Worm (Caenorhabditis elegans) whole organism, dauer: Measurements from ENCODE around the gene F22E5.6.
"Not testable (repeated sequence)": the region's sequence is repeated elsewhere in the genome, so short reads cannot be mapped to it uniquely, and the experiment has no call there.

ENCODE experiments used
- unc-62 ChIP-seq: sonication (generic microtip); optimal IDR thresholded peaks from 2 replicates; lab custom pipeline; 2017; ENCODE audit warnings: missing biosample characterization, missing genetic modification reagents, missing genetic modification characterization

The F22E5.6 gene

DNA sequence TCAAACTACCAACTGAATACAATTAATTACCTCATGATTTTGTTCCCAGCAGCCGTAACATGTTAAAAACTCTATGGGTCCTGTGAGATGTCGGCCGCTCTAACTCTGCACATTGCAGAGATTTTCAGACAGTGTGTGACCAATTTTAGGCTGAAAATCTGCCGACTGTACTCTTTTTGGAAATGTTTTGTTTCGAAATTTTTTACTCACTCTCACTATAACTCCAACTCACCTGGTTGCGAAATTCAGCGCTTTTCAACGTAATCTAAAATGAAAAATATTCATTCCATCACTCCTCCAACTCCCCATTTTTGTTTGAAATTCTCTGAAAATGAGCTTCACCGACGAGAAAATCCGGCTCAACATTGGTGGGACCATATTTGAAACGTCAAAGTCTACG is at the start of gene F22E5.6, which contains the start of gene F22E5.13:
Gene F22E5.6, plus strand, starts transcription at position 297 of the 400 bp plus-strand sequence.
Gene F22E5.13, minus strand, starts transcription at position 101 of the 400 bp plus-strand sequence.
- no peak for TF ChIP-seq unc-62 (GFP tag; lab: Kevin White, UChicago)

DNA sequence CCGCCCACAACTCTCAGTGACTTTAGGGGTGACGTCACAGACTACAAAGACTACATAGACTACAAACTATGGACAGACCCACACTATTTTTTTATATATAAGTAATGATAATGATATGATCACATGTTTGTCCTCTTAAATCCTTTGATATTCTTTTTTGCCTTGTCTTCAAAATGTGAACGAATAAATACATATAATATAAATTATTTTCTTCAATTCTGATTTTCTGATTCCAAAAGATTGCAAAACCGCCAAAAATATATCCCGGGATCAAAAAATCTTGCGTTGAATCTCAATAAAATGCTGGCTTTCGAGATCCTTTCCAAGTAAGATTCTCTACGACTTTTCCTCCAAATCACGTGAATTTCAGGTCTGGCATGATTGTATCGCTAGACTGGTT is 49.5 kb upstream of the F22E5.6 start, which contains the start of gene F33H12.1:
Gene F33H12.1, plus strand, starts transcription at position 301 of the 400 bp plus-strand sequence.
- TF ChIP-seq unc-62 (GFP tag; lab: Kevin White, UChicago) = not testable (repeated sequence)

DNA sequence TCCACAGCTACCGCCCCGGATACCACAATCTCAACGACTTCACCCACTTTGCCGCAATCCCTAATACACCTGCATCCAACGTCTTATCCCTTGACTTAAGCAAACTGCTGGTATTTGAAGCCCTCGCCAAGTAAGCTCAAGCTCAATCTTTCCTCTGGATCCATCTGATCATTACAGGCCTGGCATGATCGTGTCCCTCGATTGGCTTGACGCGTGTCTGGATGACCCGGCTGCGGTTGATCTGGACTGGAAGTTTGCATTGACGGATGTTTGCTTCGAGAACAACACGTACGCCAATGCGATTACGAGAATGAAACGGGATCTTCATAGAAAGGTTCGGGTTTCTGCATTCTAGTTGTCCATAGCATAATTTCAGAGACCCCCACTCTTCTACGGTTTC is 48.7 kb upstream of the F22E5.6 start:
- TF ChIP-seq unc-62 (GFP tag; lab: Kevin White, UChicago) = no peak

DNA sequence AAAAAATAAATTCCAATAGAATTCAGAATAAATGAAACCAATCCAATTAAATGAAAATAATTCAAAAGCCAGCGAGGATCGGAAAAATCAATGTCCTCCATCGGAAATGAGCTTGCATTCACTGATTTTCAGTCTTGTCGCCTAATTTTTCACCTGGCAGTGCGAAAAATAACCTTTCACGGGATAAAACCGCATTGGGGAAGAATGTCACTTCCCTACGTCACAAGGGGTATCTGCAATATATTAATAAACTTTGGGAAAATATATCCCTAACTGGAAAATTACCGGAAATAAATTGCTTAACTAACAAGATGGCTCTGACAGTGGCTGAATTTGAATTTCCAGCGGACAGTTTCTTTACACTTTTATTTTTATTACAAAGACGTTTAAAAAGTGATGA is 44.3 kb upstream of the F22E5.6 start, which contains the start of gene sri-77:
Gene sri-77, minus strand, starts transcription at position 101 of the 400 bp plus-strand sequence.
- TF ChIP-seq unc-62 (GFP tag; lab: Kevin White, UChicago) = no peak

DNA sequence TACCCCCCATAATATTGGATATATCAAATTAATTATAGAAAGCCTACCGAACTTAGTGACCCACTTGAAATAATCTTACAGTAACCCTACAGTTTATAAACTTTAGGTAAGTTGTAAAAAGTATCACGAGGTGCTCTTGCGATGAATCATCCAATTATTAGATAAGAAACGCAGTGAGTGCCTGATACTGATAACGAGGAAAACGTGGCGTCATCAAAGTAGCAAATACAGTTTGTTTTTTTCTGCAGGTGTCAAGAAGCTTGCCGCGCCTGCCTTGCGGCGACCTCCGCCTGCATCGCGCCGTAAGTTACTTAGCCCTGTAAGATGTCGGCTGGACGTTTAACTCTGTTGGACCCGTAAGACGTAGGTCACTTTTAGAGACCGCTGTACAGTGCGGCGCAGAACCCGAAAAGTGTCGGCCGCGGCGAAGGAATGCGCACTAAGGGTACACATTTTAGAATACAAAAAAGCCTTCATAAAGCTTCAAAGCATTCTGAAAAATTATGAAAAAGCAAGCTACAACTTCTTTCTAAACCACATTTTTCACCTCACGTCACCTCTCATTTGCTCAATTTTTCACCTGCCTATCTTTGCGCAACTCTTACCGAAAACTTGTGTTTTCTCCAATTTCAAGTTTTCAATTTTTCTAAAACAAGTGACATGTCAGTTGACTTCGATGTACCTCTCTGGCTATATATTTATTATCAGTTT is 39.3 kb upstream of the F22E5.6 start, which contains the start of gene sri-38:
Gene sri-38, plus strand, starts transcription at position 661 of the 711 bp plus-strand sequence.
- no peak for TF ChIP-seq unc-62 (GFP tag; lab: Kevin White, UChicago)

DNA sequence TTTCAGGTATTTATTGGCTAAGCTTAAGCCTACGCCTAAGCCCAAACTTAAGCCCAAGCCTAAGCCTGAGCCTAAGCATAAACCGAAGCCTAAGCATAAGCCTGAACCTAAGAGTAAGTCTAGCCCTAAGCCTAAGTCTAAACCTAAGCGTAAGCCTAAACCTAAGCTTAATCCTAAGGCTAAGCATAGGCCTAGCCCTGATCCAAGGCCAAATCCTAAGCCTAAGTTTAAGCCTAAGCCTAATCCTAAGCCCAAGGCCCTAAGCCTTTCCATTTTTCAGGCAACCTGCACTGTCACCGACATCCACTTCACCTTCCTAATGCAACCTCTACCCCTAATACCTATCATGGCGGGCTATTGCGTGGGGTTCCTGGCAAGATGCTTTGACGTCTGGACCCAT is 38.6 kb upstream of the F22E5.6 start:
- TF ChIP-seq unc-62 (GFP tag; lab: Kevin White, UChicago) = no peak

DNA sequence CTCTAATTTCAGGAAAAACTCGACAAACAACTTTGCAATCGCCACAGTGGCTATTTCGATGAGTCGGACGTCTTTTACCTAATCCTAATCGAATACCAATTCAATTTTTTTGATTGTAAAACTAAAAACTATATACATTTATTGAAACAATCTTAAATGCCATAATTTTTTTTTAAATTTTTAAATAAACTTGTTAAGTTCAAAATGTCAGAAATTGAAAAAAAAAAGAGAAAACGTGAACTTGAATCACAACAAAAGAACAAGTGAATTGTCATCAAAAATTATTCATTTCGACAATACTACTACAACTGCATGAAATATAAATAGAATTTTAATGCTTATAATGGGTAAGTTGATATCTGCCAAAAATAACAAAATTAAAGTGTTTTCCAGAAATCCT is 37.4 kb upstream of the F22E5.6 start, which contains the start of gene D2062.13:
Gene D2062.13, plus strand, starts transcription at position 301 of the 400 bp plus-strand sequence.
- TF ChIP-seq unc-62 (GFP tag; lab: Kevin White, UChicago) = not testable (repeated sequence)

DNA sequence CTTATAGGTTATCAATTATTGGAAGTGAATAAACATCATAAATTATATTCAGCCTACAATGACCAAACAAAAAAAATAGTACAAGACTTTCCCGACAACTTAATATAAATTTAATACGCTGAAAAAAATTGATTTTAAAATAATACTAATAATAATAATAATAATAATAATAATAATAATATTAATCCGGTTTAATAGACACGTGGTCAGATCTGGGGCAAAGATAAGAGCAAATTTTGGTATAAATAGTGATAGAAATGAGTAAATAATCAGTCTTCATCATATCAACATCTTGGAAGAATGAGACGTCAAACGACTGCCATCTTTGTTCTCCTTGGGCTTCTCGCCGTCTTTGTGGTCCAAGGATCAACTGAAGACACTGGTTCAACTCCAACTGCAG is 33.0 kb upstream of the F22E5.6 start, which contains the start of gene msrp-5:
Gene msrp-5, plus strand, starts transcription at position 301 of the 400 bp plus-strand sequence.
- not testable (repeated sequence) for TF ChIP-seq unc-62 (GFP tag; lab: Kevin White, UChicago)

DNA sequence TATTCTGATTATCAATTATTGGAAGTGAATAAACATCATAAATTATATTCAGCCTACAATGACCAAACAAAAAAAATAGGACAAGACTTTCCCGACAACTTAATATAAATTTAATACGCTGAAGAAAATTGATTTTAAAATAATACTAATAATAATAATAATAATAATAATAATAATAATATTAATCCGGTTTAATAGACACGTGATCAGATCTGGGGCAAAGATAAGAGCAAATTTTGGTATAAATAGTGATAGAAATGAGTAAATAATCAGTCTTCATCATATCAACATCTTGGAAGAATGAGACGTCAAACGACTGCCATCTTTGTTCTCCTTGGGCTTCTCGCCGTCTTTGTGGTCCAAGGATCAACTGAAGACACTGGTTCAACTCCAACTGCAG is 30.5 kb upstream of the F22E5.6 start, which contains the start of gene msrp-6:
Gene msrp-6, plus strand, starts transcription at position 301 of the 400 bp plus-strand sequence.
- TF ChIP-seq unc-62 (GFP tag; lab: Kevin White, UChicago) = not testable (repeated sequence)

DNA sequence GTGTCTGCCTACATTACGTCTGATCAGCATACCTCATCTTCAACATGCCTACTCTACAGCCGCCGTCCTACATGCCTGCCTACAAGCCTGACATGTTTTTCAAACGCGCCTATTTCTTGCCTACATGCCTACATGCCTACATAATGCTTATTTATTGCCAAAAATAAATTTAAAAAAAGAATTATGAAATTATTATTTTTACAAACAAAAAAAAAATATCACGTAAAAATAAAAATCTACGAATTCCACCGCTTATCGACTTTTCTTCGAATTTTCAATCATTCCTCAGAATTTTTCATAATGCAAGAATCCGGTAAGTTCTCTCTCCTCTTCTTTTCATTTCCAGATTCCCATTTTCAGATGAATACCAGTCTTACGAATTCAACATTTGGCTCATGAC is 27.2 kb upstream of the F22E5.6 start, which contains the start of gene D2062.5:
Gene D2062.5, plus strand, starts transcription at position 301 of the 400 bp plus-strand sequence.
- TF ChIP-seq unc-62 (GFP tag; lab: Kevin White, UChicago) = no peak

DNA sequence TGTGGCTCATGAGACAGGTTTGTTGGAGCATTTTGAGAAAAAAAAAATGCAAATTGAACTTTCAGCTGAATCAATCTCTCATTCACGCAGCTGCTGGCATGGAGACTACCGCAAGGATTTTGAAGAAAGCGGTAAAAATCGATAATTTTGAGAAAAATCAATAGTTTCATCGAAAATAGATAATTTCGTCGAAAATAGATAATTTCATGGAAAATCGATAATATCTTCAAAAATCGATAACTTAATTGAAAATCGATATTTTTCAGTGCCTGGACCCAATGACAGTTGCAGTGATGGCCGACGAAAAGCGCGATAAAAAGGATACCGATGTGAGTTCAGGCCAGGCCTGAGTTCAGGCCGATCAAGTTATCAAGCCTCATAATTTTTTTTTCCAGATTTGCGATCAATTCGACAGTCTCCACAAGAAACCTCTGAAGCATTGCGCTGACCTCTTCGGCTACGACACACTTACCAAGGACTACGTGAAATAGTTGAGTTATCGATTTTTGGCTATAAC is 26.6 kb upstream of the F22E5.6 start, which contains the start of gene D2062.4:
Gene D2062.4, plus strand, starts transcription at position 467 of the 517 bp plus-strand sequence.
- TF ChIP-seq unc-62 (GFP tag; lab: Kevin White, UChicago) = not testable (repeated sequence)

DNA sequence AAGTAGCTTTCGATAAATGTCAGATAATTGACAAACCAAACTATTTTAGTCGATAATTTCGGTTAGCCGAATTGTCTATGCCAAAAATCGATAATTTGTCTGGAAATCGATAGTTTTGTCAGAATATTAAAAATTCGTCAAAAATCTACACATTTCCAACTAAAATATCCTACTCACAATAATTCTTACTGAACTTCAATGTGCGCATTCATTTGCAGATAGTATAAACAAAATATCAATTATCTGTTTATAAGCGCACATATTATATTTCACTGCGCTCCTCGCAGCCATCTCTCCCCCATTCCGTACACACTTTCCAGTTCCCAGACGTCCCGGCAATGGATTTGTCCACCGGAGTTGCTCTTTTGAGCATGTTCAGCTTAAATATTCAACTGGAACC is 24.8 kb upstream of the F22E5.6 start, which contains the start of gene lgc-28:
Gene lgc-28, plus strand, starts transcription at position 301 of the 400 bp plus-strand sequence.
- TF ChIP-seq unc-62 (GFP tag; lab: Kevin White, UChicago) = no peak

DNA sequence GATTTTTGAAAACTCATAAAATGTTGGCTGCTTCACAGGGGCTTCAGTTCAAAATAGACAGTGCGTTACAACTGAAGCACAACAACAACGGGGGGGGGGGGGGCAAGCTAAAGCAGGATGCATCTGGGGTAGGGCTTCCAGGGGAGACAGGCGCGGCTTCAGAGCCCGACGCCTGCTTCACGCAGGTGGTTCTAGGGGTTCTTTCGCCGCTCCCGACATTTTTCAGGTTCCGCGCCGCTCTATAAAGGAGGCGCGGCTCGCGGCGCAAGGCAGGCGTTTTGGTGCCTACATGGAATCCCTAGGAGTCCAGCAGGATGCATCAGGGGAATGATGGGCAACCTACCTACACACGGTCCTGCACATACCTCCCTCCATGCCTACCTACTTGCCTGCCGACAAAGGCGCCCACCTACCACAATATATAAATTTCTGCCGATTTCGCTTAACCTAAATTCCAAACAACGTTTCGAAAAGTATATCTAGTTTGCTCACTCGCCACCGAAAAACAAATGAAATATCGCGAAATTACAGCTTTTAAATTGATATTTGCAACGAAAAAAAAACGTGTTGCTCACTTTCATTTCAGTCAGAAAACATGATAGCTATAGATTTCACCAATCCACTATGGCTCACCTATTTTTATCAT is 22.4 kb upstream of the F22E5.6 start, which contains the start of gene sri-71:
Gene sri-71, plus strand, starts transcription at position 596 of the 646 bp plus-strand sequence.
- TF ChIP-seq unc-62 (GFP tag; lab: Kevin White, UChicago) = no peak

DNA sequence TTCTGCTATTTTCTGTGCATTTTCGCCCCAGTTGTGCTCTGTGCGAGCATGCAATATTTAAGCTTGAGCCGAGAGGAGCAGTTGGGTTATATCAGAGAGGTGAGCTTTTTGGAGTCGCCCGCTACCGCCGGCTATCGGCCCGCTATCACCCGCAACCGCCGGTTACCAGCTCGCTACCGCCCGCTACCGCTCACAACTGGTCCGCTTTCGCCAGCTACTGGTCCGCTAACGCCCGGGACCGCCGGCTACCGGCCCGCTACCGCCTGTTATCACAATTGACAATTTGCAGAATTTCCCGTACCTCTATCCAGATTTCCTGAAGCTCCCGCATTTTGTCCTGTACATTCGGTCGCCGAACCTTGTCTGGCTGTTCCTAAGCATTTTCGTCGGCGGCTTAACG is 21.2 kb upstream of the F22E5.6 start:
- TF ChIP-seq unc-62 (GFP tag; lab: Kevin White, UChicago) = no peak

DNA sequence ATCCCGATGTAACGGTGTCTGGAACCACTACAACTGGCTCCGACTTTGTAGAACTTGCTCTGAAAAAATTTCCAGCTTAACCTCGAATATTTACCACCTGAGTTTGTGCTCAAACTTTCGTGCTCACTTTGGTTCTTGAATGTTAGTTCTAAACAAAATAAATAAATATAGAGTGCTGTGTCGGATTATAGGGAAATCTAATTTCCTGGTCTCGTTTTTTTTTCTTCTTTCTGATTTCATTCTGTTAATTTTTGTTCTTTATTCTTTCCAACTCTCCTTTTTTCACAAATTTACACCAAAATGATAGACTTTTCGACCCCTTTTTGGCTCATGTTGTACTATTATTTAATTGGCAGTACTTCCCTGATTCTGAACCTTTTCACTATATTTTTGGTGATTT is 20.4 kb upstream of the F22E5.6 start, which contains the start of gene sri-37:
Gene sri-37, plus strand, starts transcription at position 301 of the 400 bp plus-strand sequence.
- no peak for TF ChIP-seq unc-62 (GFP tag; lab: Kevin White, UChicago)
